Worm (Caenorhabditis elegans): ENCODE results near the gene C12D5.9.

- TF ChIP-seq pha-2 (tag; optimal IDR thresholded peaks at IDR 0.05) (no peak), ceh-6 (GFP tag; optimal IDR thresholded peaks at IDR 0.05) (no peak), ceh-14 (tag; optimal IDR thresholded peaks at IDR 0.05) (no peak), K02D7.2 (tag; optimal IDR thresholded peaks at IDR 0.05) (no peak), pax-1 (tag; optimal IDR thresholded peaks at IDR 0.05) (no peak), ama-1 (optimal IDR thresholded peaks at IDR 0.05) (no peak), ceh-22 (tag; optimal IDR thresholded peaks at IDR 0.05) (no peak), zip-5 (tag; optimal IDR thresholded peaks at IDR 0.05) (no peak), unc-86 (tag; optimal IDR thresholded peaks at IDR 0.05) (no peak), nhr-11 (tag; optimal IDR thresholded peaks at IDR 0.05) (no peak), ref-2 (tag; optimal IDR thresholded peaks at IDR 0.05) (no peak), fkh-10 (GFP tag; optimal IDR thresholded peaks at IDR 0.05) (no peak), unc-55 (GFP tag; optimal IDR thresholded peaks at IDR 0.05) (no peak), nfya-1 (tag; optimal IDR thresholded peaks at IDR 0.05) (no peak)
Observed at ce11 chrV:7717629-7718028, 27.8 kb upstream of the C12D5.9 start, which contains the start of gene ZK105.5.

Data from whole organism, late embryonic.